Worm (Caenorhabditis elegans) whole organism, young adult: ENCODE data around the gene F46E10.3.

Experiments used
- F57A8.1 ChIP-seq: fragments of 200-800 bp; sonication (Bioruptor generic); optimal IDR thresholded peaks from 2 replicates; lab custom pipeline; 2018; ENCODE audit warnings: mild to moderate bottlenecking, missing genetic modification characterization, moderate library complexity, missing compliant biosample characterization
- Y53F4B.3 ChIP-seq: fragments of 200-800 bp; sonication (Bioruptor generic); IDR thresholded peaks from 2 replicates; pipeline ENCODE4 v1.3.6; 2022; ENCODE audit warnings: missing genetic modification reagents, missing genetic modification characterization, missing compliant biosample characterization
- aptf-3 ChIP-seq: fragments of 200-800 bp; sonication (Bioruptor generic); IDR thresholded peaks from 2 replicates; pipeline ENCODE4 v1.3.6; 2022; ENCODE audit warnings: missing genetic modification characterization, missing compliant biosample characterization
- ceh-79 ChIP-seq: sonication (generic microtip); optimal IDR thresholded peaks from 2 replicates; lab custom pipeline; 2017; ENCODE audit warnings: mild to moderate bottlenecking, missing genetic modification characterization, missing compliant biosample characterization
- ceh-91 ChIP-seq: fragments of 200-800 bp; sonication (Bioruptor generic); IDR thresholded peaks from 2 replicates; pipeline ENCODE4 v1.3.6; 2022; ENCODE audit warnings: missing genetic modification reagents, missing genetic modification characterization, missing compliant biosample characterization
- pha-4 ChIP-seq: fragments of 150-350 bp; sonication (generic microtip); optimal IDR thresholded peaks from 2 replicates; lab custom pipeline; 2014; ENCODE audit warnings: missing biosample characterization, missing genetic modification reagents, missing genetic modification characterization
- somi-1 ChIP-seq: fragments of 200-800 bp; sonication (Bioruptor generic); optimal IDR thresholded peaks from 2 replicates; lab custom pipeline; 2018; ENCODE audit warnings: mild to moderate bottlenecking, missing genetic modification characterization, missing compliant biosample characterization

- TF ChIP-seq Y53F4B.3 (GFP tag; lab: Robert Waterston, UW) (no peak), aptf-3 (GFP tag; lab: Robert Waterston, UW) (no peak), ceh-79 (tag; lab: Kevin White, UChicago) (no peak), F57A8.1 (GFP tag; lab: Kevin White, UChicago) (no peak), somi-1 (GFP tag; lab: Kevin White, UChicago) (no peak), pha-4 (tag; lab: Kevin White, UChicago) (no peak), ceh-91 (GFP tag; lab: Robert Waterston, UW) (no peak)
Measured at ce11 chrV:6520385-6521080, 2.4 kb downstream of the F46E10.3 start, which contains the start of the genes F46E10.2 and F46E10.18.
